Fruit fly (Drosophila melanogaster) whole organism, prepupa: Measurements from ENCODE around the gene CG9951.

ENCODE experiments used
- CG15336 ChIP-seq: fragments of 200-800 bp; sonication (Bioruptor generic); IDR thresholded peaks from 2 replicates; pipeline ENCODE4 v1.3.6; 2022; ENCODE audit warnings: missing biosample characterization, missing genetic modification characterization
- CG3032 ChIP-seq: fragments of 200-800 bp; optimal IDR thresholded peaks from 2 replicates; lab custom pipeline; 2019; ENCODE audit warnings: missing biosample characterization, mild to moderate bottlenecking, missing genetic modification characterization, moderate library complexity
- CG31627 ChIP-seq: fragments of 200-800 bp; sonication (Bioruptor generic); optimal IDR thresholded peaks from 3 replicates; lab custom pipeline; 2016; ENCODE audit warnings: missing biosample characterization, missing genetic modification characterization
- CG32006 ChIP-seq: fragments of 200-800 bp; sonication (Bioruptor generic); optimal IDR thresholded peaks from 3 replicates; lab custom pipeline; 2017; ENCODE audit warnings: missing biosample characterization, mild to moderate bottlenecking, missing genetic modification characterization
- CG6854 ChIP-seq: fragments of 200-800 bp; sonication (Bioruptor generic); optimal IDR thresholded peaks from 2 replicates; lab custom pipeline; 2017; ENCODE audit warnings: missing biosample characterization, mild to moderate bottlenecking, missing genetic modification characterization
- CG7368 ChIP-seq: fragments of 200-800 bp; sonication (Bioruptor generic); optimal IDR thresholded peaks from 3 replicates; lab custom pipeline; 2016; ENCODE audit warnings: missing biosample characterization, missing genetic modification characterization
- CG8319 ChIP-seq: fragments of 200-800 bp; sonication (Bioruptor generic); optimal IDR thresholded peaks from 3 replicates; lab custom pipeline; 2016; ENCODE audit warnings: missing biosample characterization, missing genetic modification characterization
- Hr38 ChIP-seq: sonication (Bioruptor generic); optimal IDR thresholded peaks from 2 replicates; lab custom pipeline; 2016; ENCODE audit warnings: missing biosample characterization, missing genetic modification characterization
- OdsH ChIP-seq: fragments of 200-800 bp; sonication (Bioruptor generic); optimal IDR thresholded peaks from 3 replicates; lab custom pipeline; 2016; ENCODE audit warnings: missing biosample characterization, missing genetic modification characterization
- Smox ChIP-seq: fragments of 200-800 bp; sonication (Bioruptor generic); optimal IDR thresholded peaks from 3 replicates; lab custom pipeline; 2016; ENCODE audit warnings: missing biosample characterization, missing genetic modification characterization
- eg ChIP-seq: fragments of 200-800 bp; sonication (Bioruptor generic); IDR thresholded peaks from 3 replicates; pipeline ENCODE4 v1.3.6; 2022; ENCODE audit warnings: missing biosample characterization, missing genetic modification characterization
- fd85E ChIP-seq: fragments of 200-800 bp; sonication (Bioruptor generic); optimal IDR thresholded peaks from 3 replicates; lab custom pipeline; 2016; ENCODE audit warnings: missing biosample characterization, missing genetic modification characterization

DNA sequence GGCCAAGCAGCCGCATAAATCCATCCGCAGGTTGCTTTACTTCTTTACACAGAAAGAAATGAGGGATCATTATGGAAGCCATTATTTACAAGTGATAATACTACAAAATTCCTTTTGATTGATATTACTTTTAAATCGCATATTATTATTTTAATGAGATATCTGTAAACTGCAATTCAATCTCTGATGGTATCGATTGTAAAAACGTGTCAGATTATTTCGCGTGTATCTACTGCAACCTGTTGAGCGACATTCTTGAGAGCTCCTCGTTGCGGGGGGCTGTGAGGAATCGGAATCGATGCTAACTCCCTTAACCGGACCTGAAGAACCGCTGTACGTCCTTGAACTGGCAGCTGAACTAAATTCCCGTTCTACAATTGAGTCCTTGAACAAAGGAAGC, 44.9 kb upstream of the CG9951 start:
- TF ChIP-seq CG8319 (GFP tag; lab: Kevin White, UChicago) (peak; percentile 85), CG7368 (GFP tag; lab: Kevin White, UChicago) (peak; percentile 85), eg (GFP tag; lab: Robert Waterston, UW) (peak; percentile 67; the same call in 2 of the 3 replicates), CG3032 (peak; percentile 97), CG31627 (GFP tag; lab: Kevin White, UChicago) (peak; percentile 91), Smox (peak; percentile 89), OdsH (GFP tag; lab: Kevin White, UChicago) (peak; percentile 90), CG15336 (GFP tag; lab: Robert Waterston, UW) (peak; percentile 78), fd85E (GFP tag; lab: Kevin White, UChicago) (peak; percentile 44), CG32006 (GFP tag; lab: Kevin White, UChicago) (peak; percentile 67), Hr38 (GFP tag; lab: Kevin White, UChicago) (no peak), CG6854 (peak; percentile 86)
